Fruit fly (Drosophila melanogaster): ENCODE measurements around the gene CG13901.

The CG13901 gene

dm6 chr3L:837552-838187 lies at the start of gene CG13901, which contains the start of gene CG13887:
Gene CG13901 (minus strand): TSS chr3L:837821.
Gene CG13887 (plus strand): TSS chr3L:837861.
- no peak for TF ChIP-seq EcR (GFP tag; optimal IDR thresholded peaks at IDR 0.05)
- no peak for TF ChIP-seq psq (optimal IDR thresholded peaks at IDR 0.05)
- no peak for TF ChIP-seq usp (GFP tag; optimal IDR thresholded peaks at IDR 0.05)
- no peak for TF ChIP-seq Dll (optimal IDR thresholded peaks at IDR 0.05)
- no peak for TF ChIP-seq pan (optimal IDR thresholded peaks at IDR 0.05)
- no peak for TF ChIP-seq CG8478 (optimal IDR thresholded peaks at IDR 0.05)

dm6 chr3L:885624-886257 lies 48.1 kb upstream of the CG13901 start:
- TF ChIP-seq psq (optimal IDR thresholded peaks at IDR 0.05) (no peak), Dll (optimal IDR thresholded peaks at IDR 0.05) (no peak), CG8478 (optimal IDR thresholded peaks at IDR 0.05) (no peak), EcR (GFP tag; optimal IDR thresholded peaks at IDR 0.05) (no peak), usp (GFP tag; optimal IDR thresholded peaks at IDR 0.05) (no peak)

dm6 chr3L:885006-885405 lies 47.4 kb upstream of the CG13901 start:
- no peak for TF ChIP-seq EcR (GFP tag; optimal IDR thresholded peaks at IDR 0.05)
- no peak for TF ChIP-seq CG8478 (optimal IDR thresholded peaks at IDR 0.05)
- TF ChIP-seq pan (optimal IDR thresholded peaks at IDR 0.05), result no peak
- no peak for TF ChIP-seq psq (optimal IDR thresholded peaks at IDR 0.05)
- no peak for TF ChIP-seq usp (GFP tag; optimal IDR thresholded peaks at IDR 0.05)
- no peak for TF ChIP-seq Dll (optimal IDR thresholded peaks at IDR 0.05)

DNA sequence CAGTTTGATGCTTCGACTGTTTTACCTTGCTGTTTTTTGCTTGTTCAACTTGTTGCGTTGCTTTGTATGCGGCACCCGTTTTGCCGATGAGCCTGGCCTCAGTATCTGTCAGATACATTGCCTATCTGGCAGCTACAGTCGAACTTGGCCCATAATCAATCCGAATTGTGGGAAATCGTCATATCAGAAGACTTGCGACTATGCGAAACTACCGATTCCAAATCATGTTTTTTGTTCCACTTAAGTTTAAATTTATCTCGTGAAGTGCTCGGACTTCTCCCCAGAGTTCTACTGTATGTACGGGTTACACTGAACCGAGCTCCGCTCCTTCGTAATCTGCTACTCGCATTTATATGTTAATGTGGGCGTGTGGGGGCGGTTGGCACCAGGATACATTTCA lies 46.6 kb upstream of the CG13901 start:
- TF ChIP-seq Dll (optimal IDR thresholded peaks at IDR 0.05) (no peak), psq (optimal IDR thresholded peaks at IDR 0.05) (no peak), pan (optimal IDR thresholded peaks at IDR 0.05) (no peak), CG8478 (optimal IDR thresholded peaks at IDR 0.05) (no peak), EcR (GFP tag; optimal IDR thresholded peaks at IDR 0.05) (no peak), usp (GFP tag; optimal IDR thresholded peaks at IDR 0.05) (no peak)

dm6 chr3L:883786-884185 lies 46.2 kb upstream of the CG13901 start:
- no peak for TF ChIP-seq usp (GFP tag; optimal IDR thresholded peaks at IDR 0.05)
- no peak for TF ChIP-seq pan (optimal IDR thresholded peaks at IDR 0.05)
- no peak for TF ChIP-seq psq (optimal IDR thresholded peaks at IDR 0.05)
- TF ChIP-seq Dll (optimal IDR thresholded peaks at IDR 0.05), result no peak
- TF ChIP-seq CG8478 (optimal IDR thresholded peaks at IDR 0.05), result no peak
- TF ChIP-seq EcR (GFP tag; optimal IDR thresholded peaks at IDR 0.05), result no peak

DNA sequence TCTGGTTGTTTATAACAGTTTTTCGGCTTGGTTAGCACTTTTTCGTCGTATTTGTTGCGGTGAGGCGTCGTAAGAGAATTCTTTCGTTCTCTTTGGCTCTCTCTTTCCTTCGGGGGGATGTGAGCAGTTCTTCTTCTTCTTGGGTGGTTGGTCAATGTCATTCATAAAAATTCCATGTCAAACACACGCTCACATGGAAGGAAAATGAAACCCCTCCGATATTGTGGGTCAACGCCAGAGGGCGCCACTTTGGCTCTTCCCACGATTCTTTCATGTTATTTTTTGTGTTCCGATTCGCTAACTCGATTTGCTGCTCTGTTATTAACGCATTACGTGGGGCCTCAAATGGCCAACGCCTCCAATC lies 45.3 kb upstream of the CG13901 start:
- no peak for TF ChIP-seq usp (GFP tag; optimal IDR thresholded peaks at IDR 0.05)
- no peak for TF ChIP-seq pan (optimal IDR thresholded peaks at IDR 0.05)
- no peak for TF ChIP-seq EcR (GFP tag; optimal IDR thresholded peaks at IDR 0.05)
- TF ChIP-seq Dll (optimal IDR thresholded peaks at IDR 0.05), result no peak
- no peak for TF ChIP-seq psq (optimal IDR thresholded peaks at IDR 0.05)
- no peak for TF ChIP-seq CG8478 (optimal IDR thresholded peaks at IDR 0.05)

- TF ChIP-seq Dll (optimal IDR thresholded peaks at IDR 0.05), result no peak
- no peak for TF ChIP-seq EcR (GFP tag; optimal IDR thresholded peaks at IDR 0.05)
- TF ChIP-seq pan (optimal IDR thresholded peaks at IDR 0.05), result no peak
- TF ChIP-seq CG8478 (optimal IDR thresholded peaks at IDR 0.05), result no peak
- TF ChIP-seq usp (GFP tag; optimal IDR thresholded peaks at IDR 0.05), result no peak
- no peak for TF ChIP-seq psq (optimal IDR thresholded peaks at IDR 0.05)
These were observed 44.7 kb upstream of the CG13901 start for dm6 chr3L:882236-882891.

DNA sequence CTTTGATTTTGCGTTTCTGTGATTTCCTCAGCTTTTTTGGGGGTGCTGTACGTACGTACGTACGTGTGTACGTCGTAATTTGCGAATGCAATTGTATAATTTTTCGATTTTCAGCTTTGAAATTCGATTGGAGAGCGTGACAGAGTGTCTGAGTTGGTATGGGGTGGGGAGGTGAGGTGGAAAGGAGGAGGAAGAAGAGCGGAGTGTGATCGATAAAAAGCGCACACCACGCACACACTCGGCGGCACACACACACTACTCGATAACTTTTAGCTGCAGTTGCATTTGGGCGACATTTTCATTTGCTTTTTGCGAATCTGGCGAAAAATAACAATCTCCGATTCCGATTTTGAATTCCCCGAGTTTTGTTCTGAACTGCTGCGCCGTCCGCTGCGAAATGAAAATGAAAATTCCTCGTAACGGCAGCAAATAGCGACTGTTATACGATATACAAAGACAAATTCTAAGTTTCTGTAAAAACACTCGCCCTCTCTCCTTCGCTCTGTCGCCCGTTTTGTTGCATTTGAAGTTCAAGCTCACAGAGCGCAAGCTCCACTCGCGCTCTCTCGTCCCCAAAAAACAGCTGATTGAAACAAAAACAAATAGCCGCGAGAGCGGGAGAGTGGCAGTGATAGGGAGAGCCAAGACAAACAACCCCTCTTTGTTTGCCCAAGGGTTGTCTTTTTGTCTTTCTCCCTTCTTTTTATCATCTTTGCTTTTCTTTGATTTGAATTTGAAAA lies 44.0 kb upstream of the CG13901 start, which contains the start of gene CG13907:
Gene CG13907, minus strand, starts transcription at position 518 of the 740 bp plus-strand sequence.
- TF ChIP-seq CG8478 (optimal IDR thresholded peaks at IDR 0.05), result no peak
- peak; percentile 78 for TF ChIP-seq Dll (optimal IDR thresholded peaks at IDR 0.05)

DNA sequence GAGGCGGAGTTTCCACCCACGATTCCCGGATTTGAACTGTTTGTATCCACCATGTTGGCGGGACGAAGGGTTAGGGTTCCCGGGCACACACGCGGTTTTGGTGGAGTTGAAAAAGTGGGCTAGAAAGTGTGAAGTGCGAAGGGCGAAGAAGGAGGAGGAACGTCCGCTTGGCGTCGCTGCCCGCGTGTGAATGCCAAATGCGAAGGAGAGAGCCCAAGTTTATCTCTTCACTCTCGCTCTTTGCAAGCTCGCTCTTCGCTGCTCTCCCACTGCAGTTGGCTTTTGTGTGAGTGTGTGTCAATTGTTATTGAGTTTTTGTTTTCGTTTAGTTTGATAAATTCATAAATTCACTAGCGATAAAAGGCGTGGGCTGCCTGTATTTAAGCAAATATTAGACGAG lies 43.2 kb upstream of the CG13901 start:
- TF ChIP-seq Dll (optimal IDR thresholded peaks at IDR 0.05), result peak; percentile 51
- no peak for TF ChIP-seq usp (GFP tag; optimal IDR thresholded peaks at IDR 0.05)

DNA sequence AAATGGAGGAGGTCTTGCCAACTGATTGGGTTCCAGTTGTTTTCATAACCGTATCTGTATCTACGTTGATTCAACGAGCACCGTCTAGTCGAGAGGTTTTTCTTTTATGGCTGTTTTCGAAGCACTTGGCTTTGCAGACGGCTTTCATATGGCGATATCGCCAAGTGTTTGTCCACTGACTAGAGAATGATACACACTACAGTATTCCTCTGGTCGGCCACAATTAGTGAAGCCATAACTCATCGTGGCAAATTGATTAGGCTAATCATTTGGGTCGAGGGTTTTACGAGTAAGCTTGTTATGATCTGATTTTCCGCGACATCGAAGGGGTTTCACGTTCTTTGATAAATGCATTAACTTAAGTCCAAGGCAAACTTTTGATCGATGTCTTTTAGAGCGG lies 39.0 kb upstream of the CG13901 start:
- TF ChIP-seq EcR (GFP tag; optimal IDR thresholded peaks at IDR 0.05) (no peak), pan (optimal IDR thresholded peaks at IDR 0.05) (no peak)

dm6 chr3L:876087-876486 lies 38.5 kb upstream of the CG13901 start:
- TF ChIP-seq usp (GFP tag; optimal IDR thresholded peaks at IDR 0.05), result no peak
- TF ChIP-seq EcR (GFP tag; optimal IDR thresholded peaks at IDR 0.05), result no peak
- no peak for TF ChIP-seq pan (optimal IDR thresholded peaks at IDR 0.05)

dm6 chr3L:875416-876011 lies 37.9 kb upstream of the CG13901 start:
- TF ChIP-seq CG8478 (optimal IDR thresholded peaks at IDR 0.05) (no peak), psq (optimal IDR thresholded peaks at IDR 0.05) (no peak), usp (GFP tag; optimal IDR thresholded peaks at IDR 0.05) (no peak), Dll (optimal IDR thresholded peaks at IDR 0.05) (no peak), EcR (GFP tag; optimal IDR thresholded peaks at IDR 0.05) (no peak)
